Fruit fly (Drosophila melanogaster) whole organism, embryonic: ENCODE results near the gene Rrp45.
A peak's percentile ranks its signal among the peaks of the same experiment; 100 is the strongest.

ENCODE experiments used
- BEAF-32 ChIP-seq: fragments of 200-800 bp; sonication (Bioruptor generic); optimal IDR thresholded peaks from 3 replicates; lab custom pipeline; 2017; ENCODE audit warnings: missing biosample characterization, missing genetic modification characterization, mild to moderate bottlenecking, moderate library complexity, missing genetic modification reagents
- CG10321 ChIP-seq: fragments of 200-800 bp; sonication (Bioruptor generic); IDR thresholded peaks from 2 replicates; pipeline ENCODE4 v1.3.6; 2022; ENCODE audit warnings: missing biosample characterization, missing genetic modification characterization
- CG1233 ChIP-seq: fragments of 200-800 bp; sonication (Bioruptor generic); optimal IDR thresholded peaks from 4 replicates; lab custom pipeline; 2018; ENCODE audit warnings: missing biosample characterization, mild to moderate bottlenecking, missing genetic modification characterization
- CG13296 ChIP-seq: fragments of 200-800 bp; sonication (Bioruptor generic); optimal IDR thresholded peaks from 3 replicates; lab custom pipeline; 2018; ENCODE audit warnings: missing biosample characterization, mild to moderate bottlenecking, missing genetic modification characterization
- CG14050 ChIP-seq: fragments of 200-800 bp; sonication (Bioruptor generic); IDR thresholded peaks from 3 replicates; pipeline ENCODE4 v1.3.6; 2022; ENCODE audit warnings: missing biosample characterization, missing genetic modification characterization
- CG14441 ChIP-seq: fragments of 200-800 bp; sonication (Bioruptor generic); IDR thresholded peaks from 2 replicates; pipeline ENCODE4 v1.3.6; 2022; ENCODE audit warnings: missing biosample characterization, missing genetic modification characterization
- CG15073 ChIP-seq: fragments of 200-800 bp; sonication (Bioruptor generic); optimal IDR thresholded peaks from 2 replicates; lab custom pipeline; 2016; ENCODE audit warnings: missing biosample characterization, missing genetic modification characterization
- CG1647 ChIP-seq: fragments of 200-800 bp; sonication (Bioruptor generic); optimal IDR thresholded peaks from 3 replicates; lab custom pipeline; 2016; ENCODE audit warnings: missing biosample characterization, missing genetic modification characterization
- CG17912 ChIP-seq: fragments of 200-800 bp; sonication (Bioruptor generic); optimal IDR thresholded peaks from 2 replicates; lab custom pipeline; 2018; ENCODE audit warnings: missing biosample characterization, mild to moderate bottlenecking, missing genetic modification characterization
- CG18476 ChIP-seq: fragments of 200-800 bp; sonication (Bioruptor generic); optimal IDR thresholded peaks from 2 replicates; lab custom pipeline; 2016; ENCODE audit warnings: missing biosample characterization, mild to moderate bottlenecking, missing genetic modification characterization
- CG30020 ChIP-seq: fragments of 200-800 bp; optimal IDR thresholded peaks from 2 replicates; lab custom pipeline; 2019; ENCODE audit warnings: missing biosample characterization, mild to moderate bottlenecking, missing genetic modification characterization, moderate library complexity
- CG7786 ChIP-seq: fragments of 200-800 bp; sonication (Bioruptor generic); optimal IDR thresholded peaks from 2 replicates; lab custom pipeline; 2016; ENCODE audit warnings: missing biosample characterization, missing genetic modification characterization
- CG7963 ChIP-seq: fragments of 200-800 bp; sonication (Bioruptor generic); IDR thresholded peaks from 3 replicates; pipeline ENCODE4 v1.3.6; 2022; ENCODE audit warnings: missing biosample characterization, missing genetic modification characterization; ENCODE audit not compliant: partially characterized antibody
- CG9609 ChIP-seq: fragments of 200-800 bp; sonication (Bioruptor generic); optimal IDR thresholded peaks from 3 replicates; lab custom pipeline; 2016; ENCODE audit warnings: missing biosample characterization, missing genetic modification characterization
- CTCF ChIP-seq: fragments of 200-800 bp; sonication (Bioruptor generic); optimal IDR thresholded peaks from 2 replicates; lab custom pipeline; 2017; ENCODE audit warnings: missing biosample characterization, mild to moderate bottlenecking, missing genetic modification characterization, moderate library complexity
- CkIIα-i1 ChIP-seq: fragments of 200-800 bp; sonication (Bioruptor generic); IDR thresholded peaks from 2 replicates; pipeline ENCODE4 v1.3.6; 2022; ENCODE audit warnings: missing biosample characterization, missing genetic modification characterization
- CrebB ChIP-seq: fragments of 200-800 bp; sonication (Bioruptor generic); optimal IDR thresholded peaks from 3 replicates; lab custom pipeline; 2018; ENCODE audit warnings: missing biosample characterization, mild to moderate bottlenecking, missing genetic modification characterization
- Dad ChIP-seq: fragments of 200-800 bp; sonication (Bioruptor generic); optimal IDR thresholded peaks from 3 replicates; lab custom pipeline; 2016; ENCODE audit warnings: missing biosample characterization, missing genetic modification characterization
- Ets97D ChIP-seq: fragments of 200-800 bp; sonication (Bioruptor generic); optimal IDR thresholded peaks from 3 replicates; lab custom pipeline; 2016; ENCODE audit warnings: missing biosample characterization, missing genetic modification characterization
- Fer2 ChIP-seq: fragments of 200-800 bp; sonication (Bioruptor generic); optimal IDR thresholded peaks from 2 replicates; lab custom pipeline; 2018; ENCODE audit warnings: missing biosample characterization, mild to moderate bottlenecking, missing genetic modification characterization, moderate library complexity
- Fer3 ChIP-seq: fragments of 200-800 bp; sonication (Bioruptor generic); optimal IDR thresholded peaks from 2 replicates; lab custom pipeline; 2018; ENCODE audit warnings: missing biosample characterization, mild to moderate bottlenecking, missing genetic modification characterization, moderate library complexity
- H2.0 ChIP-seq: fragments of 200-800 bp; sonication (Bioruptor generic); IDR thresholded peaks from 2 replicates; pipeline ENCODE4 v1.3.6; 2022; ENCODE audit warnings: missing biosample characterization, missing genetic modification characterization
- HmgD ChIP-seq: fragments of 200-800 bp; sonication (Bioruptor generic); optimal IDR thresholded peaks from 3 replicates; lab custom pipeline; 2016; ENCODE audit warnings: missing biosample characterization, missing genetic modification characterization
- Myb ChIP-seq: fragments of 200-800 bp; sonication (Bioruptor generic); optimal IDR thresholded peaks from 2 replicates; lab custom pipeline; 2016; ENCODE audit warnings: missing biosample characterization, missing genetic modification characterization
- NFAT ChIP-seq: fragments of 200-800 bp; sonication (Bioruptor generic); IDR thresholded peaks from 2 replicates; pipeline ENCODE4 v1.3.6; 2022; ENCODE audit warnings: missing biosample characterization, missing genetic modification characterization
- Ptx1 ChIP-seq: fragments of 200-800 bp; sonication (Bioruptor generic); IDR thresholded peaks from 2 replicates; pipeline ENCODE4 v1.3.6; 2022; ENCODE audit warnings: missing biosample characterization, missing genetic modification characterization
- Vsx1 ChIP-seq: fragments of 200-800 bp; sonication (Bioruptor generic); optimal IDR thresholded peaks from 2 replicates; lab custom pipeline; 2017; ENCODE audit warnings: missing biosample characterization, mild to moderate bottlenecking, missing genetic modification characterization, missing genetic modification reagents
- chif ChIP-seq, 2 experiments: fragments of 200-800 bp; sonication (Bioruptor generic); optimal IDR thresholded peaks; 3 replicates each; lab custom pipeline; 2016; ENCODE audit warnings: missing biosample characterization in 2 of 2, missing genetic modification characterization in 2 of 2
- cwo ChIP-seq: fragments of 200-800 bp; sonication (Bioruptor generic); optimal IDR thresholded peaks from 3 replicates; lab custom pipeline; 2017; ENCODE audit warnings: missing biosample characterization, missing genetic modification characterization, mild to moderate bottlenecking, moderate library complexity, missing genetic modification reagents
- emc ChIP-seq: fragments of 200-800 bp; sonication (Bioruptor generic); optimal IDR thresholded peaks from 2 replicates; lab custom pipeline; 2016; ENCODE audit warnings: missing biosample characterization, missing genetic modification characterization
- fd3F ChIP-seq: fragments of 200-800 bp; sonication (Bioruptor generic); optimal IDR thresholded peaks from 2 replicates; lab custom pipeline; 2018; ENCODE audit warnings: missing biosample characterization, mild to moderate bottlenecking, missing genetic modification characterization, moderate library complexity
- hth ChIP-seq: fragments of >200 bp; optimal IDR thresholded peaks from 2 replicates; lab custom pipeline; 2017; ENCODE audit warnings: inconsistent platforms
- ind ChIP-seq: fragments of 200-800 bp; sonication (Bioruptor generic); optimal IDR thresholded peaks from 3 replicates; lab custom pipeline; 2016; ENCODE audit warnings: missing biosample characterization, missing genetic modification characterization
- jigr1 ChIP-seq: fragments of 200-800 bp; sonication (Bioruptor generic); IDR thresholded peaks from 3 replicates; pipeline ENCODE4 v1.3.6; 2022; ENCODE audit warnings: missing biosample characterization, missing genetic modification characterization
- lab ChIP-seq: fragments of 200-800 bp; sonication (Bioruptor generic); optimal IDR thresholded peaks from 3 replicates; lab custom pipeline; 2017; ENCODE audit warnings: missing biosample characterization, missing genetic modification characterization, mild to moderate bottlenecking, moderate library complexity, missing genetic modification reagents
- lov ChIP-seq, 2 experiments: fragments of 200-800 bp in 1 of 2; fragments of >200 bp in 1 of 2; sonication (Bioruptor generic) in 1 of 2; IDR thresholded peaks in 1 of 2; optimal IDR thresholded peaks in 1 of 2; 2 replicates in 1 of 2; 3 replicates in 1 of 2; pipeline versions ENCODE4 v1.3.6 to Lab custom; 2017 to 2022; ENCODE audit warnings: missing biosample characterization in 1 of 2, missing genetic modification characterization in 1 of 2
- nmo ChIP-seq: fragments of 200-800 bp; sonication (Bioruptor generic); optimal IDR thresholded peaks from 2 replicates; lab custom pipeline; 2018; ENCODE audit warnings: missing biosample characterization, mild to moderate bottlenecking, missing genetic modification characterization, moderate library complexity
- oc ChIP-seq: fragments of 200-800 bp; sonication (Bioruptor generic); optimal IDR thresholded peaks from 2 replicates; lab custom pipeline; 2018; ENCODE audit warnings: missing biosample characterization, mild to moderate bottlenecking, missing genetic modification characterization, moderate library complexity
- otp ChIP-seq: fragments of 200-800 bp; sonication (Bioruptor generic); IDR thresholded peaks from 3 replicates; pipeline ENCODE4, ENCODE4 v1.3.6; 2022; ENCODE audit warnings: missing biosample characterization, missing genetic modification characterization
- pho ChIP-seq: fragments of 200-800 bp; sonication (Bioruptor generic); optimal IDR thresholded peaks from 2 replicates; lab custom pipeline; 2016; ENCODE audit warnings: missing biosample characterization, missing genetic modification characterization
- pita ChIP-seq: fragments of 200-800 bp; sonication (Bioruptor generic); optimal IDR thresholded peaks from 2 replicates; lab custom pipeline; 2017; ENCODE audit warnings: missing biosample characterization, mild to moderate bottlenecking, missing genetic modification characterization
- repo ChIP-seq: fragments of 200-800 bp; sonication (Bioruptor generic); optimal IDR thresholded peaks from 2 replicates; lab custom pipeline; 2016; ENCODE audit warnings: missing biosample characterization, missing genetic modification characterization
- rib ChIP-seq: fragments of 200-800 bp; sonication (Bioruptor generic); IDR thresholded peaks from 2 replicates; pipeline ENCODE4 v1.3.6; 2022; ENCODE audit warnings: missing biosample characterization, missing genetic modification characterization
- so ChIP-seq: fragments of 200-800 bp; sonication (Bioruptor generic); IDR thresholded peaks from 3 replicates; pipeline ENCODE4 v1.3.6; 2022; ENCODE audit warnings: missing biosample characterization, missing genetic modification characterization
- sr ChIP-seq: fragments of 200-800 bp; sonication (Bioruptor generic); IDR thresholded peaks from 3 replicates; pipeline ENCODE4 v1.3.6; 2022; ENCODE audit warnings: missing biosample characterization, missing genetic modification characterization
- sug ChIP-seq: fragments of 200-800 bp; optimal IDR thresholded peaks from 2 replicates; lab custom pipeline; 2019; ENCODE audit warnings: missing biosample characterization, mild to moderate bottlenecking, missing genetic modification characterization, moderate library complexity
- tup ChIP-seq: fragments of 200-800 bp; sonication (Bioruptor generic); optimal IDR thresholded peaks from 2 replicates; lab custom pipeline; 2016; ENCODE audit warnings: missing biosample characterization, mild to moderate bottlenecking, missing genetic modification characterization, moderate library complexity
- usp ChIP-seq: fragments of >200 bp; optimal IDR thresholded peaks from 2 replicates; lab custom pipeline; 2017; ENCODE audit warnings: missing biosample characterization, missing genetic modification characterization
- wek ChIP-seq: fragments of 200-800 bp; sonication (Bioruptor generic); optimal IDR thresholded peaks from 3 replicates; lab custom pipeline; 2018; ENCODE audit warnings: missing biosample characterization, mild to moderate bottlenecking, missing genetic modification characterization, moderate library complexity

Gene Rrp45

dm6 chrX:16753066-16753465 lies 38.0 kb downstream of the Rrp45 start:
- TF ChIP-seq wek (GFP tag; lab: Kevin White, UChicago) (peak; percentile 74), Fer3 (tag; lab: Kevin White, UChicago) (no peak), chif (GFP tag; optimal IDR thresholded peaks at IDR 0.05; lab: Kevin White, UChicago) (no peak), pita (GFP tag; lab: Kevin White, UChicago) (peak; percentile 39), Ets97D (GFP tag; lab: Kevin White, UChicago) (peak; percentile 20), BEAF-32 (GFP tag; lab: Kevin White, UChicago) (peak; percentile 5), CkIIα-i1 (no peak), CG7786 (GFP tag; lab: Kevin White, UChicago) (no peak), CTCF (GFP tag; lab: Kevin White, UChicago) (peak; percentile 60)
- TF ChIP-seq, all 482 proteins: peak for 5

- TF ChIP-seq fd3F (GFP tag; lab: Kevin White, UChicago) (peak; percentile 39), CG1233 (GFP tag; lab: Kevin White, UChicago) (peak; percentile 76), NFAT (GFP tag; lab: Robert Waterston, UW) (peak; percentile 91), CG1647 (peak; percentile 40), CG9609 (GFP tag; lab: Kevin White, UChicago) (peak; percentile 87), CG18476 (GFP tag; lab: Kevin White, UChicago) (no peak), rib (GFP tag; lab: Robert Waterston, UW) (no peak; the same call in 1 of the 2 replicates), so (GFP tag; lab: Robert Waterston, UW) (peak; percentile 66; the same call in 2 of the 3 replicates), cwo (GFP tag; lab: Kevin White, UChicago) (peak; percentile 34), oc (peak; percentile 43), emc (GFP tag; lab: Kevin White, UChicago) (peak; percentile 59), CG14050 (peak; percentile 65), hth (no peak), Dad (GFP tag; lab: Kevin White, UChicago) (peak; percentile 90), CG7963 (GFP tag; lab: Robert Waterston, UW) (peak; percentile 65; the same call in 1 of the 3 replicates), sug (tag; lab: Kevin White, UChicago) (peak; percentile 77), CG17912 (GFP tag; lab: Kevin White, UChicago) (peak; percentile 91), jigr1 (GFP tag; lab: Robert Waterston, UW) (no peak), lov (optimal IDR thresholded peaks at IDR 0.05; lab: Kevin White, UChicago) (no peak), lov (GFP tag; IDR thresholded peaks at IDR 0.05; lab: Robert Waterston, UW) (peak; percentile 84; the same call in 2 of the 3 replicates), nmo (GFP tag; lab: Kevin White, UChicago) (peak; percentile 76), Fer2 (tag; lab: Kevin White, UChicago) (peak; percentile 20), CG15073 (GFP tag; lab: Kevin White, UChicago) (no peak), CG10321 (GFP tag; lab: Robert Waterston, UW) (peak; percentile 55), CG13296 (GFP tag; lab: Kevin White, UChicago) (peak; percentile 73), CrebB (peak; percentile 83), otp (peak; percentile 73; the same call in 2 of the 3 replicates), lab (peak; percentile 84), pho (GFP tag; lab: Kevin White, UChicago) (peak; percentile 91), Myb (peak; percentile 95), CG30020 (tag; lab: Kevin White, UChicago) (peak; percentile 38), tup (GFP tag; lab: Kevin White, UChicago) (no peak), ind (peak; percentile 59), H2.0 (GFP tag; lab: Robert Waterston, UW) (peak; percentile 78), Vsx1 (GFP tag; lab: Kevin White, UChicago) (peak; percentile 80), repo (GFP tag; lab: Kevin White, UChicago) (peak; percentile 69), CG14441 (GFP tag; lab: Robert Waterston, UW) (peak; percentile 78), Ptx1 (GFP tag; lab: Robert Waterston, UW) (peak; percentile 72), usp (no peak), HmgD (peak; percentile 91), sr (GFP tag; lab: Robert Waterston, UW) (peak; percentile 73; the same call in 2 of the 3 replicates)
Measured at dm6 chrX:16751579-16752156, 39.4 kb downstream of the Rrp45 start, which contains the start of gene goe. goe (minus strand) TSS chrX:16751910.
